Worm (Caenorhabditis elegans) whole organism, young adult: ENCODE measurements around the gene taf-12.
A peak's percentile ranks its signal among the peaks of the same experiment; 100 is the strongest.

Source experiments
- B0035.1 ChIP-seq: sonication (generic microtip); optimal IDR thresholded peaks from 2 replicates; lab custom pipeline; 2016; ENCODE audit warnings: missing genetic modification characterization, mild to moderate bottlenecking, missing compliant biosample characterization, missing genotype, missing genetic modification reagents
- B0336.3 ChIP-seq: fragments of 200-800 bp; sonication (Bioruptor generic); IDR thresholded peaks from 2 replicates; pipeline ENCODE4 v1.3.6; 2022; ENCODE audit warnings: missing genetic modification characterization, missing compliant biosample characterization
- F10E7.11 ChIP-seq: sonication (generic microtip); optimal IDR thresholded peaks from 2 replicates; lab custom pipeline; 2017; ENCODE audit warnings: mild to moderate bottlenecking, missing genetic modification characterization, moderate library complexity, missing compliant biosample characterization
- F33H1.4 ChIP-seq: fragments of 200-800 bp; sonication (Bioruptor generic); IDR thresholded peaks from 2 replicates; pipeline ENCODE4 v1.3.6; 2022; ENCODE audit warnings: missing genetic modification reagents, missing genetic modification characterization, missing compliant biosample characterization
- F37B4.10 ChIP-seq: fragments of 200-800 bp; sonication (Bioruptor generic); IDR thresholded peaks from 2 replicates; pipeline ENCODE4 v1.3.6; 2022; ENCODE audit warnings: missing genetic modification characterization, missing compliant biosample characterization
- F52B5.7 ChIP-seq: sonication (generic microtip); optimal IDR thresholded peaks from 2 replicates; lab custom pipeline; 2016; ENCODE audit warnings: mild to moderate bottlenecking, missing genetic modification characterization, missing compliant biosample characterization
- T07F8.4 ChIP-seq: sonication (generic microtip); optimal IDR thresholded peaks from 2 replicates; lab custom pipeline; 2016; ENCODE audit warnings: mild to moderate bottlenecking, missing genetic modification characterization, moderate library complexity, missing compliant biosample characterization
- Y53G8AR.9 ChIP-seq: fragments of 200-800 bp; sonication (Bioruptor generic); conservative IDR thresholded peaks from 2 replicates; pipeline ENCODE4 v1.3.6; 2022; ENCODE audit warnings: missing genetic modification reagents, missing genetic modification characterization, missing compliant biosample characterization
- Y79H2A.3 ChIP-seq: fragments of 200-800 bp; sonication (Bioruptor generic); conservative IDR thresholded peaks from 2 replicates; pipeline ENCODE4 v1.3.6; 2022; ENCODE audit warnings: missing genetic modification reagents, missing genetic modification characterization, missing compliant biosample characterization
- attf-5 ChIP-seq: fragments of 200-800 bp; sonication (Bioruptor generic); optimal IDR thresholded peaks from 2 replicates; lab custom pipeline; 2018; ENCODE audit warnings: mild to moderate bottlenecking, missing genetic modification characterization, missing compliant biosample characterization
- ccch-3 ChIP-seq: fragments of 200-800 bp; sonication (Bioruptor generic); optimal IDR thresholded peaks from 2 replicates; lab custom pipeline; 2018; ENCODE audit warnings: mild to moderate bottlenecking, missing genetic modification characterization, missing compliant biosample characterization
- cebp-1 ChIP-seq, 2 experiments: fragments of 200-800 bp in 1 of 2; sonication (Bioruptor generic) in 1 of 2; sonication (generic microtip) in 1 of 2; IDR thresholded peaks in 1 of 2; optimal IDR thresholded peaks in 1 of 2; 2 replicates each; pipeline versions ENCODE4 v1.3.6 to Lab custom; 2017 to 2022; ENCODE audit warnings: missing compliant biosample characterization in 2 of 2, missing genetic modification characterization in 2 of 2, mild to moderate bottlenecking in 1 of 2, missing genetic modification reagents in 1 of 2, moderate library complexity in 1 of 2
- ceh-100 ChIP-seq: fragments of 200-800 bp; sonication (Bioruptor generic); IDR thresholded peaks from 2 replicates; pipeline ENCODE4 v1.3.6; 2022; ENCODE audit warnings: missing genetic modification reagents, missing genetic modification characterization, missing compliant biosample characterization
- egl-44 ChIP-seq: fragments of 200-800 bp; sonication (Bioruptor generic); IDR thresholded peaks from 2 replicates; pipeline ENCODE4 v1.3.6; 2022; ENCODE audit warnings: missing genetic modification reagents, missing genetic modification characterization, missing compliant biosample characterization
- egrh-3 ChIP-seq: fragments of 200-800 bp; sonication (Bioruptor generic); IDR thresholded peaks from 2 replicates; pipeline ENCODE4 v1.3.6; 2022; ENCODE audit warnings: missing genetic modification reagents, missing genetic modification characterization, missing compliant biosample characterization
- ekl-4 ChIP-seq: fragments of 200-800 bp; sonication (Bioruptor generic); IDR thresholded peaks from 2 replicates; pipeline ENCODE4 v1.3.6; 2022; ENCODE audit warnings: missing genetic modification reagents, missing genetic modification characterization, missing compliant biosample characterization
- gei-17 ChIP-seq: fragments of 200-800 bp; sonication (Bioruptor generic); optimal IDR thresholded peaks from 2 replicates; lab custom pipeline; 2018; ENCODE audit warnings: mild to moderate bottlenecking, missing genetic modification characterization, missing compliant biosample characterization
- hlh-26 ChIP-seq: fragments of 200-800 bp; sonication (Bioruptor generic); conservative IDR thresholded peaks from 2 replicates; pipeline ENCODE4 v1.3.6; 2022; ENCODE audit warnings: missing genetic modification reagents, missing genetic modification characterization, missing compliant biosample characterization
- hmg-1.2 ChIP-seq: fragments of 200-800 bp; sonication (Bioruptor generic); IDR thresholded peaks from 2 replicates; pipeline ENCODE4 v1.3.6; 2022; ENCODE audit warnings: missing genetic modification reagents, missing genetic modification characterization, missing compliant biosample characterization
- lin-26 ChIP-seq: fragments of 200-800 bp; sonication (Bioruptor generic); IDR thresholded peaks from 2 replicates; pipeline ENCODE4 v1.3.6; 2022; ENCODE audit warnings: missing genetic modification reagents, missing genetic modification characterization, missing compliant biosample characterization
- lir-1 ChIP-seq: fragments of 200-800 bp; sonication (Bioruptor generic); conservative IDR thresholded peaks from 2 replicates; pipeline ENCODE4 v1.3.6; 2022; ENCODE audit warnings: missing genetic modification reagents, missing genetic modification characterization, missing compliant biosample characterization
- lsl-1 ChIP-seq: fragments of 200-800 bp; sonication (Bioruptor generic); optimal IDR thresholded peaks from 2 replicates; lab custom pipeline; 2018; ENCODE audit warnings: mild to moderate bottlenecking, missing genetic modification characterization, moderate library complexity, missing compliant biosample characterization
- madf-3 ChIP-seq: fragments of 200-800 bp; sonication (Bioruptor generic); IDR thresholded peaks from 2 replicates; pipeline ENCODE4 v1.3.6; 2022; ENCODE audit warnings: missing genetic modification reagents, missing genetic modification characterization, missing compliant biosample characterization
- madf-6 ChIP-seq: fragments of 200-800 bp; sonication (Bioruptor generic); IDR thresholded peaks from 2 replicates; pipeline ENCODE4 v1.3.6; 2022; ENCODE audit warnings: missing genetic modification reagents, missing genetic modification characterization, missing compliant biosample characterization
- mcd-1 ChIP-seq: fragments of 200-800 bp; sonication (Bioruptor generic); IDR thresholded peaks from 2 replicates; pipeline ENCODE4 v1.3.6; 2022; ENCODE audit warnings: missing genetic modification reagents, missing genetic modification characterization, missing compliant biosample characterization
- mes-4 ChIP-seq: sonication (generic microtip); optimal IDR thresholded peaks from 2 replicates; lab custom pipeline; 2016; ENCODE audit warnings: missing genotype, missing genetic modification characterization, missing compliant biosample characterization
- mxl-1 ChIP-seq: sonication (generic microtip); optimal IDR thresholded peaks from 2 replicates; lab custom pipeline; 2016; ENCODE audit warnings: missing genetic modification characterization, missing compliant biosample characterization
- nfyb-1 ChIP-seq: fragments of 200-800 bp; sonication (Bioruptor generic); IDR thresholded peaks from 2 replicates; pipeline ENCODE4 v1.3.6; 2022; ENCODE audit warnings: missing genetic modification reagents, missing genetic modification characterization, missing compliant biosample characterization
- snpc-1.3 ChIP-seq: sonication (generic microtip); optimal IDR thresholded peaks from 2 replicates; lab custom pipeline; 2017; ENCODE audit warnings: missing genetic modification characterization, mild to moderate bottlenecking, missing compliant biosample characterization, antibody characterized with exemption, moderate library complexity, missing genotype, missing genetic modification reagents; ENCODE audit not compliant: insufficient read depth
- snpc-3.4 ChIP-seq: sonication (generic microtip); optimal IDR thresholded peaks from 2 replicates; lab custom pipeline; 2017; ENCODE audit warnings: missing genetic modification characterization, mild to moderate bottlenecking, missing compliant biosample characterization, antibody characterized with exemption, moderate library complexity, missing genotype, missing genetic modification reagents
- tbp1 ChIP-seq: fragments of 200-800 bp; sonication (Bioruptor generic); optimal IDR thresholded peaks from 2 replicates; lab custom pipeline; 2018; ENCODE audit warnings: mild to moderate bottlenecking, missing genetic modification characterization, missing compliant biosample characterization
- tlf-1 ChIP-seq: fragments of 200-800 bp; sonication (Bioruptor generic); optimal IDR thresholded peaks from 2 replicates; lab custom pipeline; 2018; ENCODE audit warnings: mild to moderate bottlenecking, missing genetic modification characterization, missing compliant biosample characterization
- ztf-25 ChIP-seq: fragments of 200-800 bp; sonication (Bioruptor generic); IDR thresholded peaks from 2 replicates; pipeline ENCODE4 v1.3.6; 2022; ENCODE audit warnings: missing genetic modification reagents, missing genetic modification characterization, missing compliant biosample characterization
- ztf-26 ChIP-seq: sonication (generic microtip); optimal IDR thresholded peaks from 2 replicates; lab custom pipeline; 2017; ENCODE audit warnings: missing genetic modification characterization, missing compliant biosample characterization

The taf-12 gene

ce11 chrIII:11849590-11849989 lies 19.5 kb downstream of the taf-12 start:
- TF ChIP-seq snpc-3.4: no peak
- TF ChIP-seq cebp-1 (GFP tag; IDR thresholded peaks at IDR 0.05; lab: Robert Waterston, UW): no peak
- peak; percentile 63 for TF ChIP-seq cebp-1 (tag; optimal IDR thresholded peaks at IDR 0.05; lab: Kevin White, UChicago)
- TF ChIP-seq madf-6 (GFP tag; lab: Robert Waterston, UW): peak; percentile 21; the same call in 1 of the 2 replicates
- TF ChIP-seq Y79H2A.3 (GFP tag; lab: Robert Waterston, UW): 0 out of 2 replicates have a peak, but pooled peaks have one; percentile 35
- TF ChIP-seq ekl-4 (GFP tag; lab: Robert Waterston, UW): no peak

DNA sequence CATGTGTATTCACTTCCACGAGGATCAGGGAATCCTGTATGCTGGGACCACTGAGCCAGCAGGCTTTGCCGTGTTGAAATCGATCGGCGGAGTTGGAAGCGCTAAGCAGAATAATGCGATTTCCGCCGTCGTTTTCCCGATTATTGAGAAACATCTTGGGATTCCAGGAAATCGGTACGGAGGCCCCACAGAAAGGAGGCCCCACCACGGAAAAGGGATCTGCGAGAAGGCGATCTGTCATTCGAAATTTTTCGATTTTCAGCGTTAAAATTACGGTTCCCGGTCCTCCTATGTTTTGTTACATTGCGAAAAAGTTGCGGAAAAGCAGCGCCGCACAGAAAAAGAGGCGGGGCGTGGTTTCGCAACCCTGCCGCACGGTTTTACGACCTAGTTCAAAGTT lies 20.8 kb downstream of the taf-12 start:
- no peak for TF ChIP-seq gei-17 (GFP tag; lab: Kevin White, UChicago)
- TF ChIP-seq lin-26 (GFP tag; lab: Robert Waterston, UW): 0 out of 2 replicates have a peak, but pooled peaks have one; percentile 18
- peak; percentile 31; the same call in 1 of the 2 replicates for TF ChIP-seq egrh-3 (GFP tag; lab: Robert Waterston, UW)
- TF ChIP-seq attf-5 (GFP tag; lab: Kevin White, UChicago): no peak
- TF ChIP-seq ztf-26: no peak
- 0 out of 2 replicates have a peak, but pooled peaks have one; percentile 35 for TF ChIP-seq nfyb-1 (GFP tag; lab: Robert Waterston, UW)
- TF ChIP-seq madf-6 (GFP tag; lab: Robert Waterston, UW): peak; percentile 10; the same call in 1 of the 2 replicates
- TF ChIP-seq F37B4.10 (GFP tag; lab: Robert Waterston, UW): no peak
- no peak for TF ChIP-seq cebp-1 (GFP tag; IDR thresholded peaks at IDR 0.05; lab: Robert Waterston, UW)
- TF ChIP-seq cebp-1 (tag; optimal IDR thresholded peaks at IDR 0.05; lab: Kevin White, UChicago): peak; percentile 31
- no peak for TF ChIP-seq Y53G8AR.9 (GFP tag; lab: Robert Waterston, UW)
- no peak for TF ChIP-seq mxl-1 (tag; lab: Kevin White, UChicago)
- TF ChIP-seq hmg-1.2: peak; percentile 12; the same call in 1 of the 2 replicates
- peak; percentile 77 for TF ChIP-seq ceh-100 (GFP tag; lab: Robert Waterston, UW)
- TF ChIP-seq ccch-3 (GFP tag; lab: Kevin White, UChicago): no peak
- no peak for TF ChIP-seq lir-1

DNA sequence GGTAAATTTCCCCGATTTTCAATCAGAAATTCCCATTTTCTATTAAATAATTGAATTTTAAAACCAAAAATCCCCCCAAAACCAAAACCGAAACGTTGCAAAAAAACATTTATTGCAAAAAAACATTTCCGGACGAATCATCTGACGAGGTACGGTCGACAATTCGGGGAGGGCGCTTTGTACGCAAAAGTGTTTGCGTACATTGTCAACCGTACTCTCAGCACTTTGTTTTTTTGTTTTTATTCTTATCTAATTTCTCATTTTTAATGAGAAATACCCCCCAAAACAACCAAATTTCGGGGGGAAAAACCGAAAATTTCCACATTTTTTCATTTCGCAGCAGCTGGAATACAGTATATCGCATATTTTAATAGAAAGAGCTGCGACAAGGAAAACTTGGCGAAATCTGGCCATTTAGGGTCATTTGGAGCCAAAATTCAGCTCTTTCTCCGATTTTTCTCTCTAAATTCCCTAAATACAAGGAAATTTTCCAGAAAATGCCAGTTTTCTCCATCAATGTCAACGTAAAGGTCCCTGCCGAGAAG lies 21.4 kb downstream of the taf-12 start, which contains the start of gene mif-1:
Gene mif-1, plus strand, starts transcription at position 495 of the 545 bp plus-strand sequence.
- TF ChIP-seq lsl-1 (GFP tag; lab: Kevin White, UChicago) (peak; percentile 83), mcd-1 (GFP tag; lab: Robert Waterston, UW) (no peak), B0035.1 (tag; lab: Kevin White, UChicago) (no peak), T07F8.4 (tag; lab: Kevin White, UChicago) (no peak), snpc-3.4 (no peak), tbp1 (GFP tag; lab: Kevin White, UChicago) (peak; percentile 7), hlh-26 (no peak), B0336.3 (GFP tag; lab: Robert Waterston, UW) (no peak), madf-3 (GFP tag; lab: Robert Waterston, UW) (no peak), snpc-1.3 (tag; lab: Kevin White, UChicago) (no peak), attf-5 (GFP tag; lab: Kevin White, UChicago) (peak; percentile 23), F52B5.7 (tag; lab: Kevin White, UChicago) (no peak), tlf-1 (GFP tag; lab: Kevin White, UChicago) (no peak)

ce11 chrIII:11847014-11847413 lies 22.1 kb downstream of the taf-12 start:
- no peak for TF ChIP-seq lin-26 (GFP tag; lab: Robert Waterston, UW)
- peak; percentile 14; the same call in 1 of the 2 replicates for TF ChIP-seq hmg-1.2

ce11 chrIII:11846365-11846764 lies 22.7 kb downstream of the taf-12 start, which contains the start of gene ntl-3:
ntl-3 (minus strand) TSS chrIII:11846465.
- TF ChIP-seq ztf-25 (GFP tag; lab: Robert Waterston, UW) (no peak), F10E7.11 (tag; lab: Kevin White, UChicago) (no peak), mes-4 (tag; lab: Kevin White, UChicago) (no peak), F52B5.7 (tag; lab: Kevin White, UChicago) (no peak), egl-44 (GFP tag; lab: Robert Waterston, UW) (no peak), F33H1.4 (no peak)
